Fruit fly (Drosophila melanogaster) whole organism, embryonic: Measurements from ENCODE around the gene CG10137.

Experiments used
- CG1024 ChIP-seq: fragments of 200-800 bp; sonication (Bioruptor generic); IDR thresholded peaks from 2 replicates; pipeline ENCODE4 v1.3.6; 2022; ENCODE audit warnings: missing biosample characterization, missing genetic modification characterization
- CG10267 ChIP-seq: fragments of 200-800 bp; sonication (Bioruptor generic); optimal IDR thresholded peaks from 2 replicates; lab custom pipeline; 2018; ENCODE audit warnings: missing biosample characterization, mild to moderate bottlenecking, missing genetic modification characterization, moderate library complexity
- CG10274 ChIP-seq: fragments of 200-800 bp; sonication (Bioruptor generic); optimal IDR thresholded peaks from 3 replicates; lab custom pipeline; 2017; ENCODE audit warnings: missing biosample characterization, mild to moderate bottlenecking, missing genetic modification characterization
- CG10462 ChIP-seq: fragments of 200-800 bp; sonication (Bioruptor generic); optimal IDR thresholded peaks from 2 replicates; lab custom pipeline; 2016; ENCODE audit warnings: missing biosample characterization, missing genetic modification characterization
- CG11085 ChIP-seq: fragments of 200-800 bp; sonication (Bioruptor generic); IDR thresholded peaks from 2 replicates; pipeline ENCODE4 v1.3.6; 2022; ENCODE audit warnings: missing biosample characterization, missing genetic modification characterization
- CG13624 ChIP-seq: fragments of 200-800 bp; sonication (Bioruptor generic); optimal IDR thresholded peaks from 2 replicates; lab custom pipeline; 2016; ENCODE audit warnings: missing biosample characterization, missing genetic modification characterization
- CG1529 ChIP-seq: fragments of 200-800 bp; sonication (Bioruptor generic); optimal IDR thresholded peaks from 3 replicates; lab custom pipeline; 2018; ENCODE audit warnings: missing biosample characterization, missing genetic modification characterization
- CG16863 ChIP-seq: fragments of 200-800 bp; sonication (Bioruptor generic); optimal IDR thresholded peaks from 3 replicates; lab custom pipeline; 2016; ENCODE audit warnings: missing biosample characterization, missing genetic modification characterization
- CG17186 ChIP-seq: fragments of 200-800 bp; sonication (Bioruptor generic); optimal IDR thresholded peaks from 3 replicates; lab custom pipeline; 2017; ENCODE audit warnings: missing biosample characterization, missing genetic modification reagents, missing genetic modification characterization
- CG17912 ChIP-seq: fragments of 200-800 bp; sonication (Bioruptor generic); optimal IDR thresholded peaks from 2 replicates; lab custom pipeline; 2018; ENCODE audit warnings: missing biosample characterization, mild to moderate bottlenecking, missing genetic modification characterization
- CG18599 ChIP-seq: fragments of 200-800 bp; sonication (Bioruptor generic); optimal IDR thresholded peaks from 3 replicates; lab custom pipeline; 2017; ENCODE audit warnings: missing biosample characterization, missing genetic modification characterization, mild to moderate bottlenecking, moderate library complexity, missing genetic modification reagents
- CG33213 ChIP-seq: fragments of 200-800 bp; sonication (Bioruptor generic); optimal IDR thresholded peaks from 3 replicates; lab custom pipeline; 2016; ENCODE audit warnings: missing biosample characterization, missing genetic modification characterization
- CG33557 ChIP-seq: fragments of 200-800 bp; sonication (Bioruptor generic); optimal IDR thresholded peaks from 2 replicates; lab custom pipeline; 2019; ENCODE audit warnings: missing biosample characterization, mild to moderate bottlenecking, missing genetic modification characterization, moderate library complexity
- CG34224 ChIP-seq: fragments of 200-800 bp; sonication (Bioruptor generic); IDR thresholded peaks from 3 replicates; pipeline ENCODE4 v1.3.6; 2022; ENCODE audit warnings: missing biosample characterization, missing genetic modification characterization; ENCODE audit not compliant: partially characterized antibody
- CG42726 ChIP-seq: fragments of 200-800 bp; sonication (Bioruptor generic); IDR thresholded peaks from 2 replicates; pipeline ENCODE4 v1.3.6; 2022; ENCODE audit warnings: missing biosample characterization, missing genetic modification characterization; ENCODE audit not compliant: partially characterized antibody
- CG4820 ChIP-seq: fragments of 200-800 bp; sonication (Bioruptor generic); optimal IDR thresholded peaks from 3 replicates; lab custom pipeline; 2016; ENCODE audit warnings: missing biosample characterization, missing genetic modification characterization
- CG4854 ChIP-seq: fragments of 200-800 bp; sonication (Bioruptor generic); optimal IDR thresholded peaks from 2 replicates; lab custom pipeline; 2016; ENCODE audit warnings: missing biosample characterization, missing genetic modification characterization, inconsistent platforms
- CG5180 ChIP-seq: fragments of 200-800 bp; sonication (Bioruptor generic); optimal IDR thresholded peaks from 3 replicates; lab custom pipeline; 2017; ENCODE audit warnings: missing biosample characterization, missing genetic modification characterization, mild to moderate bottlenecking, moderate library complexity, missing genetic modification reagents
- CG6689 ChIP-seq: fragments of 200-800 bp; sonication (Bioruptor generic); IDR thresholded peaks from 2 replicates; pipeline ENCODE4 v1.3.6; 2022; ENCODE audit warnings: missing biosample characterization, missing genetic modification characterization
- CG6791 ChIP-seq: fragments of 200-800 bp; sonication (Bioruptor generic); IDR thresholded peaks from 3 replicates; pipeline ENCODE4 v1.3.6; 2022; ENCODE audit warnings: missing biosample characterization, missing genetic modification characterization; ENCODE audit not compliant: partially characterized antibody
- CG7271 ChIP-seq: fragments of 200-800 bp; sonication (Bioruptor generic); optimal IDR thresholded peaks from 2 replicates; lab custom pipeline; 2018; ENCODE audit warnings: missing biosample characterization, mild to moderate bottlenecking, missing genetic modification characterization, moderate library complexity
- CG7556 ChIP-seq: fragments of 200-800 bp; sonication (Bioruptor generic); optimal IDR thresholded peaks from 2 replicates; lab custom pipeline; 2017; ENCODE audit warnings: missing biosample characterization, mild to moderate bottlenecking, missing genetic modification characterization
- CG7928 ChIP-seq: fragments of 200-800 bp; sonication (Bioruptor generic); optimal IDR thresholded peaks from 2 replicates; lab custom pipeline; 2017; ENCODE audit warnings: missing biosample characterization, mild to moderate bottlenecking, missing genetic modification characterization
- CG8089 ChIP-seq: fragments of 200-800 bp; sonication (Bioruptor generic); optimal IDR thresholded peaks from 3 replicates; lab custom pipeline; 2016; ENCODE audit warnings: missing biosample characterization, missing genetic modification characterization
- CG8944 ChIP-seq: fragments of 200-800 bp; sonication (Bioruptor generic); optimal IDR thresholded peaks from 3 replicates; lab custom pipeline; 2016; ENCODE audit warnings: missing biosample characterization, missing genetic modification characterization
- CG9437 ChIP-seq: fragments of 200-800 bp; sonication (Bioruptor generic); optimal IDR thresholded peaks from 2 replicates; lab custom pipeline; 2018; ENCODE audit warnings: missing biosample characterization, mild to moderate bottlenecking, missing genetic modification characterization
- CG9609 ChIP-seq: fragments of 200-800 bp; sonication (Bioruptor generic); optimal IDR thresholded peaks from 3 replicates; lab custom pipeline; 2016; ENCODE audit warnings: missing biosample characterization, missing genetic modification characterization
- CTCF ChIP-seq: fragments of 200-800 bp; sonication (Bioruptor generic); optimal IDR thresholded peaks from 2 replicates; lab custom pipeline; 2017; ENCODE audit warnings: missing biosample characterization, mild to moderate bottlenecking, missing genetic modification characterization, moderate library complexity
- Dek ChIP-seq: fragments of 200-800 bp; sonication (Bioruptor generic); optimal IDR thresholded peaks from 3 replicates; lab custom pipeline; 2019; ENCODE audit warnings: missing biosample characterization, mild to moderate bottlenecking, missing genetic modification characterization, moderate library complexity
- Hsf ChIP-seq: fragments of 200-800 bp; sonication (Bioruptor generic); optimal IDR thresholded peaks from 3 replicates; lab custom pipeline; 2016; ENCODE audit warnings: missing biosample characterization, missing genetic modification characterization
- MTF-1 ChIP-seq: fragments of 200-800 bp; sonication (Bioruptor generic); optimal IDR thresholded peaks from 2 replicates; lab custom pipeline; 2018; ENCODE audit warnings: missing biosample characterization, mild to moderate bottlenecking, missing genetic modification characterization, borderline replicate concordance
- TFAM ChIP-seq: fragments of 200-800 bp; sonication (Bioruptor generic); optimal IDR thresholded peaks from 2 replicates; lab custom pipeline; 2017; ENCODE audit warnings: missing biosample characterization, missing genetic modification characterization, inconsistent platforms
- Trl ChIP-seq, 3 experiments: fragments of >200 bp in 2 of 3; fragments of 200-800 bp in 1 of 3; sonication (Bioruptor generic) in 1 of 3; optimal IDR thresholded peaks; 2 replicates in 1 of 3; 3 replicates in 2 of 3; lab custom pipeline; 2016 to 2017; ENCODE audit warnings: missing biosample characterization in 1 of 3, missing genetic modification characterization in 1 of 3
- Vsx1 ChIP-seq: fragments of 200-800 bp; sonication (Bioruptor generic); optimal IDR thresholded peaks from 2 replicates; lab custom pipeline; 2017; ENCODE audit warnings: missing biosample characterization, mild to moderate bottlenecking, missing genetic modification characterization, missing genetic modification reagents
- al ChIP-seq: fragments of 200-800 bp; sonication (Bioruptor generic); IDR thresholded peaks from 2 replicates; pipeline ENCODE4 v1.3.6; 2022; ENCODE audit warnings: missing biosample characterization, missing genetic modification characterization
- btn ChIP-seq: fragments of 200-800 bp; sonication (Bioruptor generic); optimal IDR thresholded peaks from 2 replicates; lab custom pipeline; 2016; ENCODE audit warnings: missing biosample characterization, missing genetic modification characterization
- cg ChIP-seq: fragments of 200-800 bp; sonication (Bioruptor generic); optimal IDR thresholded peaks from 3 replicates; lab custom pipeline; 2019; ENCODE audit warnings: missing biosample characterization, mild to moderate bottlenecking, missing genetic modification characterization, moderate library complexity
- gce ChIP-seq: fragments of 200-800 bp; sonication (Bioruptor generic); IDR thresholded peaks from 3 replicates; pipeline ENCODE4 v1.3.6; 2022; ENCODE audit warnings: missing biosample characterization, missing genetic modification characterization
- hbn ChIP-seq: fragments of 200-800 bp; sonication (Bioruptor generic); IDR thresholded peaks from 2 replicates; pipeline ENCODE4 v1.3.6; 2022; ENCODE audit warnings: missing biosample characterization, missing genetic modification characterization; ENCODE audit not compliant: partially characterized antibody
- hth ChIP-seq: fragments of >200 bp; optimal IDR thresholded peaks from 2 replicates; lab custom pipeline; 2017; ENCODE audit warnings: inconsistent platforms
- ken ChIP-seq: fragments of 200-800 bp; sonication (Bioruptor generic); IDR thresholded peaks from 3 replicates; pipeline ENCODE4 v1.3.6; 2022; ENCODE audit warnings: missing biosample characterization, missing genetic modification characterization
- lilli ChIP-seq: fragments of 200-800 bp; sonication (Bioruptor generic); optimal IDR thresholded peaks from 3 replicates; lab custom pipeline; 2016; ENCODE audit warnings: missing biosample characterization, missing genetic modification characterization
- luna ChIP-seq: fragments of 200-800 bp; sonication (Bioruptor generic); optimal IDR thresholded peaks from 2 replicates; lab custom pipeline; 2016; ENCODE audit warnings: missing biosample characterization, missing genetic modification characterization
- pnt ChIP-seq: fragments of 200-800 bp; sonication (Bioruptor generic); optimal IDR thresholded peaks from 3 replicates; lab custom pipeline; 2016; ENCODE audit warnings: missing biosample characterization, missing genetic modification characterization
- prd ChIP-seq, 3 experiments: fragments of >200 bp in 2 of 3; fragments of 200-800 bp in 1 of 3; sonication (Bioruptor generic) in 1 of 3; optimal IDR thresholded peaks in 2 of 3; IDR thresholded peaks in 1 of 3; 2 replicates in 2 of 3; 3 replicates in 1 of 3; pipeline versions ENCODE4 v1.3.6 to Lab custom; 2017 to 2022; ENCODE audit warnings: missing biosample characterization in 1 of 3, missing genetic modification characterization in 1 of 3
- schlank ChIP-seq: fragments of 200-800 bp; sonication (Bioruptor generic); optimal IDR thresholded peaks from 2 replicates; lab custom pipeline; 2018; ENCODE audit warnings: missing biosample characterization, mild to moderate bottlenecking, missing genetic modification characterization
- shn ChIP-seq: fragments of 200-800 bp; sonication (Bioruptor generic); optimal IDR thresholded peaks from 3 replicates; lab custom pipeline; 2016; ENCODE audit warnings: missing biosample characterization, missing genetic modification characterization
- tgo ChIP-seq: fragments of 200-800 bp; sonication (Bioruptor generic); IDR thresholded peaks from 3 replicates; pipeline ENCODE4 v1.3.6; 2022; ENCODE audit warnings: missing biosample characterization, missing genetic modification characterization
- trem ChIP-seq: fragments of 200-800 bp; optimal IDR thresholded peaks from 3 replicates; lab custom pipeline; 2019; ENCODE audit warnings: missing biosample characterization, mild to moderate bottlenecking, missing genetic modification characterization, moderate library complexity
- unpg ChIP-seq: fragments of 200-800 bp; sonication (Bioruptor generic); optimal IDR thresholded peaks from 3 replicates; lab custom pipeline; 2018; ENCODE audit warnings: missing biosample characterization, mild to moderate bottlenecking, missing genetic modification characterization, moderate library complexity
- usp ChIP-seq: fragments of >200 bp; optimal IDR thresholded peaks from 2 replicates; lab custom pipeline; 2017; ENCODE audit warnings: missing biosample characterization, missing genetic modification characterization
- wdn ChIP-seq: fragments of 200-800 bp; sonication (Bioruptor generic); IDR thresholded peaks from 2 replicates; pipeline ENCODE4 v1.3.6; 2022; ENCODE audit warnings: missing biosample characterization, missing genetic modification characterization

Gene CG10137

DNA sequence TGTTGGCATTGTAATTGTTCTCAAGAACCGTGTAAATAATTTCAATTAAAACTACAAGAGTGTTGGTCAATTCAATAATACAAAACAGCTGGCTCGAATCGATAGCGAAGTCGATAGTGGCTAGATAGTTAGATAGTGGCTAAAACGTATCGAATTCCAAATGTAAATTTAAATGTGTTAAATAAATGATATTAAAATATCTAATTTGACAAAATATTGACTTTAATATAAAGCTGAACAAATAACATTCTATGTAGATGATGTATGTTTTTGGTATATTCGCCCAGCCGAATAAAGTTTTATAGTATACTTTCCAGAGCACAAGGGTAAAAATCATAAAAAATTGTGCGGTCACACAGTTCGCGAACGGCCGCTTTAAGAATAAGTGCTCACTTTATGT is at the start of gene CG10137, which contains the start of gene Dpm1 (continued):
- TF ChIP-seq CG6791 (GFP tag; lab: Robert Waterston, UW) (peak; percentile 64), wdn (GFP tag; lab: Robert Waterston, UW) (no peak), prd (optimal IDR thresholded peaks at IDR 0.05; lab: Kevin White, UChicago) (no peak), prd (GFP tag; IDR thresholded peaks at IDR 0.05; lab: Robert Waterston, UW) (no peak), CG7556 (no peak), CG4820 (no peak), unpg (GFP tag; lab: Kevin White, UChicago) (no peak), ken (GFP tag; lab: Robert Waterston, UW) (no peak), CG42726 (GFP tag; lab: Robert Waterston, UW) (no peak), cg (peak; percentile 0), CG18599 (GFP tag; lab: Kevin White, UChicago) (no peak), al (GFP tag; lab: Robert Waterston, UW) (no peak), Vsx1 (GFP tag; lab: Kevin White, UChicago) (no peak), CG17186 (GFP tag; lab: Kevin White, UChicago) (peak; percentile 15), CG10462 (GFP tag; lab: Kevin White, UChicago) (no peak), luna (GFP tag; lab: Kevin White, UChicago) (no peak), CG1024 (GFP tag; lab: Robert Waterston, UW) (no peak), CG17912 (no peak), shn (GFP tag; lab: Kevin White, UChicago) (no peak), CG16863 (GFP tag; lab: Kevin White, UChicago) (no peak), Dek (tag; lab: Kevin White, UChicago) (no peak), CG8089 (GFP tag; lab: Kevin White, UChicago) (no peak), pnt (GFP tag; lab: Kevin White, UChicago) (no peak), trem (peak; percentile 68), CG9609 (GFP tag; lab: Kevin White, UChicago) (no peak), Hsf (no peak), CG10267 (peak; percentile 96), CG34224 (peak; percentile 75), usp (no peak), CG7271 (tag; lab: Kevin White, UChicago) (no peak), lilli (GFP tag; lab: Kevin White, UChicago) (no peak), CG33213 (GFP tag; lab: Kevin White, UChicago) (no peak), CG1529 (GFP tag; lab: Kevin White, UChicago) (no peak), CG8944 (GFP tag; lab: Kevin White, UChicago) (no peak), schlank (tag; lab: Kevin White, UChicago) (no peak), CG7928 (GFP tag; lab: Kevin White, UChicago) (no peak), btn (GFP tag; lab: Kevin White, UChicago) (no peak), CG13624 (GFP tag; lab: Kevin White, UChicago) (no peak), MTF-1 (GFP tag; lab: Kevin White, UChicago) (no peak), Trl (optimal IDR thresholded peaks at IDR 0.05; lab: Kevin White, UChicago) (no peak), Trl (GFP tag; optimal IDR thresholded peaks at IDR 0.05; lab: Kevin White, UChicago) (no peak), TFAM (GFP tag; lab: Kevin White, UChicago) (no peak), CG11085 (GFP tag; lab: Robert Waterston, UW) (no peak), CG6689 (GFP tag; lab: Robert Waterston, UW) (no peak), CG5180 (GFP tag; lab: Kevin White, UChicago) (no peak), CG10274 (no peak), hbn (GFP tag; lab: Robert Waterston, UW) (peak; percentile 61), gce (GFP tag; lab: Robert Waterston, UW) (no peak), CG9437 (GFP tag; lab: Kevin White, UChicago) (no peak), tgo (GFP tag; lab: Robert Waterston, UW) (no peak), CG33557 (GFP tag; lab: Kevin White, UChicago) (no peak), CTCF (GFP tag; lab: Kevin White, UChicago) (no peak), CG4854 (GFP tag; lab: Kevin White, UChicago) (no peak), hth (lab: Kevin White, UChicago) (no peak)
